Worm (Caenorhabditis elegans): ENCODE measurements around the gene R01H2.2.

R01H2.2 gene

DNA sequence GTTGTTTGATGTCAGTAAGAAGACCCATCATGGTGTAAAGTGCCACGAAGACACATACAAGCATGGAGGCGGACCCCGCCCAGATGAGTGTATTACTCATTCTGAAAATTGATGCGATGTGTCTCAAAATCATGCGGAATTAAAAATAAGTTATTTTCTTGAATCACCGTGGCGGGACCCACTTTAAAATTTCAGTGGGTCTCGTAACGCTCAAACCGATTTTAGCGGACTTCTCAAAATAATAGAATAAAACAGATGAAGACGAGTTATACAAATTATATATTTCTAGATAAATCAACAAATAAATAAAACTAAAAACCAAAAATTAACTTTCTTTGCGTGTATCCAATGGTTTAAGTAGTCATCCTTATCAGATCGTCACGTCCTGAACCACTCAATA is 35.8 kb upstream of the R01H2.2 start, which contains the start of gene col-8:
Gene col-8, minus strand, starts transcription at position 101 of the 400 bp plus-strand sequence.
- TF ChIP-seq ama-1 (optimal IDR thresholded peaks at IDR 0.05) (no peak), mml-1 (tag; optimal IDR thresholded peaks at IDR 0.05) (no peak), tbx-2 (tag; optimal IDR thresholded peaks at IDR 0.05) (no peak), zag-1 (tag; optimal IDR thresholded peaks at IDR 0.05) (no peak), nhr-12 (tag; optimal IDR thresholded peaks at IDR 0.05) (no peak), nhr-43 (tag; optimal IDR thresholded peaks at IDR 0.05; ENCODE audit: poor library complexity, severe bottlenecking) (no peak), nhr-76 (tag; optimal IDR thresholded peaks at IDR 0.05) (no peak), elt-3 (tag; optimal IDR thresholded peaks at IDR 0.05) (no peak), pqm-1 (tag; optimal IDR thresholded peaks at IDR 0.05) (no peak), elt-2 (tag; optimal IDR thresholded peaks at IDR 0.05) (no peak), ceh-28 (tag; optimal IDR thresholded peaks at IDR 0.05) (no peak), egl-5 (tag; optimal IDR thresholded peaks at IDR 0.05) (no peak)

DNA sequence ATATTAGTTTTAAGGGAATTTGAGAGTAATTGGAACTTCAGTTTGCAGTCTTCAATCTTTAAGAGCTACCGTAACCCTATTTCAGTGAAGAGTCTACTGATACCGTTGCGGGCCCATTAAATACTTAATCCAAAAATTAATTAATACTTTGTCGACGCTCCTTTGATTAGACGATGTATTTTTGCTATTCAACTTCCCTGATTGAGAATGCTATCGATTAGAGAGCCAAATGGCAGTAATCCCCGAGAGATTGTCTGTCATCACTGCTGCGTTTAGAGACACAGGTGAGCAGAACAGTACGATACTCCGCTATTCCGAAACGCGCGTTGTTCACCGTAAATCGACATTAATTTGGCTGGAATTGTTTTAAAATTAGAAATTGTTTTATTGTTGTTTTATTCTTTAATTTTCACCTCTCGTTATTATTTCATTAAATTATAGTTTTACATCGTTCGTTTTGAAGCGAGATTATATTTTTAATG is 35.1 kb upstream of the R01H2.2 start, which contains the start of gene rfl-1:
Gene rfl-1, plus strand, starts transcription at position 51 of the 482 bp plus-strand sequence.
- TF ChIP-seq egl-27 (tag; optimal IDR thresholded peaks at IDR 0.05) = no peak
- TF ChIP-seq nhr-67 (tag; optimal IDR thresholded peaks at IDR 0.05) = no peak
- no peak for TF ChIP-seq elt-3 (tag; optimal IDR thresholded peaks at IDR 0.05)
- no peak for TF ChIP-seq fkh-2 (tag; optimal IDR thresholded peaks at IDR 0.05)
- no peak for TF ChIP-seq mml-1 (tag; optimal IDR thresholded peaks at IDR 0.05)
- TF ChIP-seq nhr-43 (tag; optimal IDR thresholded peaks at IDR 0.05; ENCODE audit: poor library complexity, severe bottlenecking) = no peak
- no peak for TF ChIP-seq zag-1 (tag; optimal IDR thresholded peaks at IDR 0.05)
- no peak for TF ChIP-seq ceh-16 (tag; optimal IDR thresholded peaks at IDR 0.05)
- TF ChIP-seq ceh-9 (tag; optimal IDR thresholded peaks at IDR 0.05) = no peak
- TF ChIP-seq snpc-4 (tag; optimal IDR thresholded peaks at IDR 0.05) = no peak
- TF ChIP-seq ceh-82 (tag; optimal IDR thresholded peaks at IDR 0.05) = no peak
- TF ChIP-seq daf-12 (tag; optimal IDR thresholded peaks at IDR 0.05) = no peak
- peak; percentile 32 for TF ChIP-seq pqm-1 (tag; optimal IDR thresholded peaks at IDR 0.05)
- TF ChIP-seq nhr-76 (tag; optimal IDR thresholded peaks at IDR 0.05) = no peak
- no peak for TF ChIP-seq ZK546.5 (tag; optimal IDR thresholded peaks at IDR 0.05)
- TF ChIP-seq elt-1 (tag; optimal IDR thresholded peaks at IDR 0.05) = no peak
- peak; percentile 68 for TF ChIP-seq nfya-1 (tag; optimal IDR thresholded peaks at IDR 0.05; ENCODE audit: insufficient read depth)
- TF ChIP-seq fos-1 (tag; optimal IDR thresholded peaks at IDR 0.05) = no peak
- no peak for TF ChIP-seq unc-62 (GFP tag; optimal IDR thresholded peaks at IDR 0.05)
- TF ChIP-seq jun-1 (tag; optimal IDR thresholded peaks at IDR 0.05) = no peak
- TF ChIP-seq mdl-1 (tag; optimal IDR thresholded peaks at IDR 0.05) = no peak
- no peak for TF ChIP-seq eor-1 (tag; optimal IDR thresholded peaks at IDR 0.05)
- no peak for TF ChIP-seq nhr-11 (tag; optimal IDR thresholded peaks at IDR 0.05)
- peak; percentile 80 for TF ChIP-seq lin-15B (tag; optimal IDR thresholded peaks at IDR 0.05)
- TF ChIP-seq ama-1 (optimal IDR thresholded peaks at IDR 0.05) = no peak
- no peak for TF ChIP-seq tbx-2 (tag; optimal IDR thresholded peaks at IDR 0.05)
- no peak for TF ChIP-seq nhr-237 (tag; optimal IDR thresholded peaks at IDR 0.05)
- TF ChIP-seq R02D3.7 (tag; optimal IDR thresholded peaks at IDR 0.05) = peak; percentile 94
- no peak for TF ChIP-seq ztf-11 (tag; optimal IDR thresholded peaks at IDR 0.05)
- no peak for TF ChIP-seq ztf-4 (tag; optimal IDR thresholded peaks at IDR 0.05)
- TF ChIP-seq pha-4 (tag; optimal IDR thresholded peaks at IDR 0.05) = peak; percentile 78
- TF ChIP-seq ceh-28 (tag; optimal IDR thresholded peaks at IDR 0.05) = peak; percentile 44
- TF ChIP-seq hmg-11 (tag; optimal IDR thresholded peaks at IDR 0.05) = peak; percentile 28
- TF ChIP-seq fkh-10 (GFP tag; optimal IDR thresholded peaks at IDR 0.05) = no peak
- TF ChIP-seq nhr-77 (tag; optimal IDR thresholded peaks at IDR 0.05) = no peak
- TF ChIP-seq lin-39 (tag; optimal IDR thresholded peaks at IDR 0.05) = peak; percentile 81
- peak; percentile 66 for TF ChIP-seq egl-5 (tag; optimal IDR thresholded peaks at IDR 0.05)
- TF ChIP-seq unc-39 (tag; optimal IDR thresholded peaks at IDR 0.05) = no peak
- TF ChIP-seq nhr-23 (tag; optimal IDR thresholded peaks at IDR 0.05) = no peak
- no peak for TF ChIP-seq lsy-12 (tag; optimal IDR thresholded peaks at IDR 0.05)
- TF ChIP-seq nhr-12 (tag; optimal IDR thresholded peaks at IDR 0.05) = no peak
- TF ChIP-seq elt-2 (tag; optimal IDR thresholded peaks at IDR 0.05) = peak; percentile 12
- TF ChIP-seq aly-2 (tag; optimal IDR thresholded peaks at IDR 0.05) = no peak
- peak; percentile 23 for TF ChIP-seq nhr-25 (tag; optimal IDR thresholded peaks at IDR 0.05)
- peak; percentile 70 for TF ChIP-seq skn-1 (tag; optimal IDR thresholded peaks at IDR 0.05)
- no peak for TF ChIP-seq nhr-28 (tag; optimal IDR thresholded peaks at IDR 0.05)
- TF ChIP-seq sea-2 (GFP tag; optimal IDR thresholded peaks at IDR 0.05) = no peak
